Worm (Caenorhabditis elegans) whole organism, young adult: ENCODE measurements around the gene F45D3.2.

ENCODE experiments used
- F23B12.7 ChIP-seq: sonication (generic microtip); optimal IDR thresholded peaks from 2 replicates; lab custom pipeline; 2017; ENCODE audit warnings: missing genetic modification characterization, mild to moderate bottlenecking, missing compliant biosample characterization, antibody characterized with exemption, moderate library complexity; ENCODE audit not compliant: insufficient read depth
- ZK185.1 ChIP-seq: sonication (generic microtip); optimal IDR thresholded peaks from 2 replicates; lab custom pipeline; 2016; ENCODE audit warnings: mild to moderate bottlenecking, missing genetic modification characterization, missing compliant biosample characterization; ENCODE audit not compliant: poor library complexity, severe bottlenecking
- cebp-2 ChIP-seq: fragments of 200-800 bp; sonication (Bioruptor generic); IDR thresholded peaks from 2 replicates; pipeline ENCODE4 v1.3.6; 2022; ENCODE audit warnings: missing genetic modification characterization, missing compliant biosample characterization
- let-607 ChIP-seq, 2 experiments: fragments of 200-800 bp in 1 of 2; sonication (Bioruptor generic) in 1 of 2; sonication (generic microtip) in 1 of 2; optimal IDR thresholded peaks; 2 replicates each; lab custom pipeline; 2016 to 2018; ENCODE audit warnings: mild to moderate bottlenecking in 2 of 2, missing compliant biosample characterization in 2 of 2, missing genetic modification characterization in 2 of 2, moderate library complexity in 2 of 2, missing genotype in 1 of 2
- lin-35 ChIP-seq, 3 experiments: fragments of 150-350 bp in 2 of 3; sonication (generic microtip) in 1 of 3; optimal IDR thresholded peaks; 2 replicates each; lab custom pipeline; 2014 to 2018; ENCODE audit warnings: missing biosample characterization in 3 of 3, missing genetic modification characterization in 3 of 3, missing genetic modification reagents in 3 of 3
- pha-4 ChIP-seq: fragments of 150-350 bp; sonication (generic microtip); optimal IDR thresholded peaks from 2 replicates; lab custom pipeline; 2014; ENCODE audit warnings: missing biosample characterization, missing genetic modification reagents, missing genetic modification characterization
- ztf-18 ChIP-seq: sonication (generic microtip); optimal IDR thresholded peaks from 2 replicates; lab custom pipeline; 2016; ENCODE audit warnings: missing genotype, mild to moderate bottlenecking, missing genetic modification characterization, missing compliant biosample characterization
- ztf-28 ChIP-seq: fragments of 200-800 bp; sonication (Bioruptor generic); IDR thresholded peaks from 2 replicates; pipeline ENCODE4 v1.3.6; 2022; ENCODE audit warnings: missing genetic modification reagents, missing genetic modification characterization, missing compliant biosample characterization

DNA sequence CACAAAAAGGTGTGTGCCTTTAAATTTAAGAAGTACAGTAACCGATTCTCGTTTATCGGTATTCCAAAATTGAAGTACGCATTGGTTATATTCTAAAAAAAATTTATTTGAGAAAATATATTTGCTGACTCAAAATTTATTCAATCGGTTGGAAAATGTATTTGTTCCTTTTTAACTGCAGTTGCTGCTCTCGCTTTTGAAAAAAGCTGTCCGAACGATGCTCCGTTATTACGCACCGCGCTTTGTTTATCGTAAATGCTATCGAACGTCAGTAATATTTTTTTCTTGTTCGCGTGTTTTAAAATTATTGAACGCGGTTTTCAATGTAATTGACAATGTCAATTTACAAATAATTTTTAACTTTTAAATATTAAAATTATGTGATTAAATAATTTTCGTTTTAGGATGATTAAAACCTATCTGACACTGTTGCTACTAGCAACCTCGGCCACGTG is 19.5 kb downstream of the F45D3.2 start, which contains the start of gene sel-1:
- no peak for TF ChIP-seq let-607 (tag; optimal IDR thresholded peaks at IDR 0.05; lab: Kevin White, UChicago)
- TF ChIP-seq cebp-2 (GFP tag; lab: Robert Waterston, UW): no peak
- TF ChIP-seq pha-4 (tag; lab: Kevin White, UChicago): no peak
- no peak for TF ChIP-seq ztf-18 (tag; lab: Kevin White, UChicago)
- TF ChIP-seq ZK185.1 (tag; lab: Kevin White, UChicago): no peak
- no peak for TF ChIP-seq F23B12.7 (tag; lab: Kevin White, UChicago)
- no peak for TF ChIP-seq lin-35 (GFP tag; optimal IDR thresholded peaks at IDR 0.05; lab: Kevin White, UChicago)
- TF ChIP-seq ztf-28 (GFP tag; lab: Robert Waterston, UW): no peak
